Fruit fly (Drosophila melanogaster) whole organism, embryonic: ENCODE measurements around the gene CG8349.

Experiments used
- Adf1 ChIP-seq: fragments of 200-800 bp; sonication (Bioruptor generic); IDR thresholded peaks from 2 replicates; pipeline ENCODE4 v1.3.6; 2022; ENCODE audit warnings: missing biosample characterization, missing genetic modification characterization
- Aef1 ChIP-seq: fragments of 200-800 bp; sonication (Bioruptor generic); IDR thresholded peaks from 3 replicates; pipeline ENCODE4 v1.3.6; 2022; ENCODE audit warnings: missing biosample characterization, missing genetic modification characterization
- Atf3 ChIP-seq: fragments of 200-800 bp; sonication (Bioruptor generic); optimal IDR thresholded peaks from 3 replicates; lab custom pipeline; 2016; ENCODE audit warnings: missing biosample characterization, missing genetic modification characterization
- BtbVII ChIP-seq: fragments of 200-800 bp; sonication (Bioruptor generic); optimal IDR thresholded peaks from 3 replicates; lab custom pipeline; 2017; ENCODE audit warnings: missing biosample characterization, mild to moderate bottlenecking, missing genetic modification characterization
- CG10147 ChIP-seq: fragments of 200-800 bp; sonication (Bioruptor generic); optimal IDR thresholded peaks from 2 replicates; lab custom pipeline; 2019; ENCODE audit warnings: missing biosample characterization, mild to moderate bottlenecking, missing genetic modification characterization, moderate library complexity
- CG10565 ChIP-seq: fragments of 200-800 bp; sonication (Bioruptor generic); optimal IDR thresholded peaks from 3 replicates; lab custom pipeline; 2016; ENCODE audit warnings: missing biosample characterization, mild to moderate bottlenecking, missing genetic modification characterization
- CG11247 ChIP-seq: fragments of 200-800 bp; sonication (Bioruptor generic); IDR thresholded peaks from 2 replicates; pipeline ENCODE4 v1.3.6; 2022; ENCODE audit warnings: missing biosample characterization, missing genetic modification characterization
- CG11456 ChIP-seq: fragments of 200-800 bp; sonication (Bioruptor generic); IDR thresholded peaks from 3 replicates; pipeline ENCODE4 v1.3.6; 2022; ENCODE audit warnings: missing biosample characterization, missing genetic modification characterization
- CG11723 ChIP-seq: fragments of 200-800 bp; sonication (Bioruptor generic); optimal IDR thresholded peaks from 2 replicates; lab custom pipeline; 2017; ENCODE audit warnings: missing biosample characterization, mild to moderate bottlenecking, missing genetic modification characterization
- CG12744 ChIP-seq: fragments of 200-800 bp; sonication (Bioruptor generic); optimal IDR thresholded peaks from 2 replicates; lab custom pipeline; 2016; ENCODE audit warnings: missing biosample characterization, missing genetic modification characterization
- CG12769 ChIP-seq: fragments of 200-800 bp; sonication (Bioruptor generic); optimal IDR thresholded peaks from 2 replicates; lab custom pipeline; 2019; ENCODE audit warnings: missing biosample characterization, mild to moderate bottlenecking, missing genetic modification characterization, moderate library complexity
- CG13287 ChIP-seq: fragments of 200-800 bp; sonication (Bioruptor generic); IDR thresholded peaks from 2 replicates; pipeline ENCODE4 v1.3.6; 2022; ENCODE audit warnings: missing biosample characterization, missing genetic modification characterization; ENCODE audit not compliant: partially characterized antibody
- CG13894 ChIP-seq: fragments of 200-800 bp; sonication (Bioruptor generic); optimal IDR thresholded peaks from 3 replicates; lab custom pipeline; 2018; ENCODE audit warnings: missing biosample characterization, mild to moderate bottlenecking, missing genetic modification characterization, moderate library complexity
- CG30403 ChIP-seq: fragments of 200-800 bp; sonication (Bioruptor generic); optimal IDR thresholded peaks from 3 replicates; lab custom pipeline; 2016; ENCODE audit warnings: missing biosample characterization, missing genetic modification characterization
- CG3065 ChIP-seq: fragments of 200-800 bp; sonication (Bioruptor generic); optimal IDR thresholded peaks from 2 replicates; lab custom pipeline; 2016; ENCODE audit warnings: missing biosample characterization, missing genetic modification characterization
- CG31224 ChIP-seq: fragments of 200-800 bp; sonication (Bioruptor generic); IDR thresholded peaks from 2 replicates; pipeline ENCODE4 v1.3.6; 2022; ENCODE audit warnings: missing biosample characterization, missing genetic modification characterization
- CG4360 ChIP-seq: fragments of 200-800 bp; sonication (Bioruptor generic); IDR thresholded peaks from 2 replicates; pipeline ENCODE4 v1.3.6; 2022; ENCODE audit warnings: missing biosample characterization, missing genetic modification characterization
- CG5180 ChIP-seq: fragments of 200-800 bp; sonication (Bioruptor generic); optimal IDR thresholded peaks from 3 replicates; lab custom pipeline; 2017; ENCODE audit warnings: missing biosample characterization, missing genetic modification characterization, mild to moderate bottlenecking, moderate library complexity, missing genetic modification reagents
- CG7745 ChIP-seq: fragments of 200-800 bp; sonication (Bioruptor generic); optimal IDR thresholded peaks from 2 replicates; lab custom pipeline; 2018; ENCODE audit warnings: missing biosample characterization, mild to moderate bottlenecking, missing genetic modification characterization, moderate library complexity
- CG8359 ChIP-seq: fragments of 200-800 bp; sonication (Bioruptor generic); optimal IDR thresholded peaks from 2 replicates; lab custom pipeline; 2017; ENCODE audit warnings: missing biosample characterization, mild to moderate bottlenecking, missing genetic modification characterization, borderline replicate concordance
- CG8765 ChIP-seq: fragments of 200-800 bp; sonication (Bioruptor generic); IDR thresholded peaks from 2 replicates; pipeline ENCODE4 v1.3.6; 2022; ENCODE audit warnings: missing biosample characterization, missing genetic modification characterization
- CoRest ChIP-seq: fragments of 200-800 bp; sonication (Bioruptor generic); optimal IDR thresholded peaks from 3 replicates; lab custom pipeline; 2018; ENCODE audit warnings: missing biosample characterization, mild to moderate bottlenecking, missing genetic modification characterization, moderate library complexity
- Deaf1 ChIP-seq: fragments of 200-800 bp; optimal IDR thresholded peaks from 3 replicates; lab custom pipeline; 2019; ENCODE audit warnings: missing biosample characterization, mild to moderate bottlenecking, missing genetic modification characterization, moderate library complexity
- Dek ChIP-seq: fragments of 200-800 bp; sonication (Bioruptor generic); optimal IDR thresholded peaks from 3 replicates; lab custom pipeline; 2019; ENCODE audit warnings: missing biosample characterization, mild to moderate bottlenecking, missing genetic modification characterization, moderate library complexity
- Dip2 ChIP-seq: fragments of 200-800 bp; sonication (Bioruptor generic); IDR thresholded peaks from 2 replicates; pipeline ENCODE4 v1.3.6; 2022; ENCODE audit warnings: missing biosample characterization, missing genetic modification characterization
- E2f1 ChIP-seq: fragments of 200-800 bp; sonication (Bioruptor generic); IDR thresholded peaks from 2 replicates; pipeline ENCODE4 v1.3.6; 2022; ENCODE audit warnings: missing biosample characterization, missing genetic modification characterization
- ERR ChIP-seq: fragments of 200-800 bp; sonication (Bioruptor generic); optimal IDR thresholded peaks from 2 replicates; lab custom pipeline; 2016; ENCODE audit warnings: missing biosample characterization, missing genetic modification characterization
- Fer2 ChIP-seq: fragments of 200-800 bp; sonication (Bioruptor generic); optimal IDR thresholded peaks from 2 replicates; lab custom pipeline; 2018; ENCODE audit warnings: missing biosample characterization, mild to moderate bottlenecking, missing genetic modification characterization, moderate library complexity
- Gsc ChIP-seq: fragments of 200-800 bp; sonication (Bioruptor generic); IDR thresholded peaks from 2 replicates; pipeline ENCODE4 v1.3.6; 2022; ENCODE audit warnings: missing biosample characterization, missing genetic modification characterization
- H2.0 ChIP-seq: fragments of 200-800 bp; sonication (Bioruptor generic); IDR thresholded peaks from 2 replicates; pipeline ENCODE4 v1.3.6; 2022; ENCODE audit warnings: missing biosample characterization, missing genetic modification characterization
- HmgD ChIP-seq: fragments of 200-800 bp; sonication (Bioruptor generic); optimal IDR thresholded peaks from 3 replicates; lab custom pipeline; 2016; ENCODE audit warnings: missing biosample characterization, missing genetic modification characterization
- Meics ChIP-seq: fragments of 200-800 bp; sonication (Bioruptor generic); optimal IDR thresholded peaks from 2 replicates; lab custom pipeline; 2017; ENCODE audit warnings: missing biosample characterization, mild to moderate bottlenecking, missing genetic modification characterization
- NFAT ChIP-seq: fragments of 200-800 bp; sonication (Bioruptor generic); IDR thresholded peaks from 2 replicates; pipeline ENCODE4 v1.3.6; 2022; ENCODE audit warnings: missing biosample characterization, missing genetic modification characterization
- Nf-YB ChIP-seq: fragments of 200-800 bp; sonication (Bioruptor generic); optimal IDR thresholded peaks from 3 replicates; lab custom pipeline; 2019; ENCODE audit warnings: missing biosample characterization, mild to moderate bottlenecking, missing genetic modification characterization, moderate library complexity
- Scr ChIP-seq: fragments of 200-800 bp; sonication (Bioruptor generic); IDR thresholded peaks from 2 replicates; pipeline ENCODE4 v1.3.6; 2022; ENCODE audit warnings: missing biosample characterization, missing genetic modification characterization; ENCODE audit not compliant: partially characterized antibody
- Tbp ChIP-seq: fragments of >200 bp; optimal IDR thresholded peaks from 2 replicates; lab custom pipeline; 2018; ENCODE audit warnings: missing biosample characterization, missing genetic modification characterization
- ci ChIP-seq: fragments of 200-800 bp; sonication (Bioruptor generic); IDR thresholded peaks from 3 replicates; pipeline ENCODE4 v1.3.6; 2022; ENCODE audit warnings: missing biosample characterization, missing genetic modification characterization
- crc ChIP-seq: fragments of 200-800 bp; sonication (Bioruptor generic); optimal IDR thresholded peaks from 2 replicates; lab custom pipeline; 2016; ENCODE audit warnings: missing biosample characterization, missing genetic modification characterization
- dan ChIP-seq: fragments of 200-800 bp; sonication (Bioruptor generic); IDR thresholded peaks from 2 replicates; pipeline ENCODE4 v1.3.6; 2022; ENCODE audit warnings: missing biosample characterization, missing genetic modification characterization
- esg ChIP-seq: fragments of 200-800 bp; sonication (Bioruptor generic); conservative IDR thresholded peaks from 2 replicates; pipeline ENCODE4 v1.3.6; 2022; ENCODE audit warnings: missing biosample characterization, missing genetic modification characterization
- gsb ChIP-seq: fragments of 200-800 bp; sonication (Bioruptor generic); IDR thresholded peaks from 2 replicates; pipeline ENCODE4 v1.3.6; 2022; ENCODE audit warnings: missing biosample characterization, missing genetic modification characterization
- ind ChIP-seq: fragments of 200-800 bp; sonication (Bioruptor generic); optimal IDR thresholded peaks from 3 replicates; lab custom pipeline; 2016; ENCODE audit warnings: missing biosample characterization, missing genetic modification characterization
- inv ChIP-seq: fragments of 200-800 bp; sonication (Bioruptor generic); IDR thresholded peaks from 2 replicates; pipeline ENCODE4 v1.3.6; 2022; ENCODE audit warnings: missing biosample characterization, missing genetic modification characterization; ENCODE audit not compliant: partially characterized antibody
- nau ChIP-seq: fragments of 200-800 bp; sonication (Bioruptor generic); optimal IDR thresholded peaks from 3 replicates; lab custom pipeline; 2017; ENCODE audit warnings: missing biosample characterization, mild to moderate bottlenecking, missing genetic modification characterization, missing genetic modification reagents
- nerfin-1 ChIP-seq: fragments of 200-800 bp; sonication (Bioruptor generic); optimal IDR thresholded peaks from 3 replicates; lab custom pipeline; 2019; ENCODE audit warnings: missing biosample characterization, mild to moderate bottlenecking, missing genetic modification characterization, moderate library complexity
- nmo ChIP-seq: fragments of 200-800 bp; sonication (Bioruptor generic); optimal IDR thresholded peaks from 2 replicates; lab custom pipeline; 2018; ENCODE audit warnings: missing biosample characterization, mild to moderate bottlenecking, missing genetic modification characterization, moderate library complexity
- pnt ChIP-seq: fragments of 200-800 bp; sonication (Bioruptor generic); optimal IDR thresholded peaks from 3 replicates; lab custom pipeline; 2016; ENCODE audit warnings: missing biosample characterization, missing genetic modification characterization
- salm ChIP-seq: fragments of 200-800 bp; sonication (Bioruptor generic); optimal IDR thresholded peaks from 2 replicates; lab custom pipeline; 2018; ENCODE audit warnings: missing biosample characterization, mild to moderate bottlenecking, missing genetic modification characterization
- schlank ChIP-seq: fragments of 200-800 bp; sonication (Bioruptor generic); optimal IDR thresholded peaks from 2 replicates; lab custom pipeline; 2018; ENCODE audit warnings: missing biosample characterization, mild to moderate bottlenecking, missing genetic modification characterization
- usp ChIP-seq: fragments of >200 bp; optimal IDR thresholded peaks from 2 replicates; lab custom pipeline; 2017; ENCODE audit warnings: missing biosample characterization, missing genetic modification characterization
- vnd ChIP-seq: fragments of 200-800 bp; sonication (Bioruptor generic); IDR thresholded peaks from 3 replicates; pipeline ENCODE4 v1.3.6; 2022; ENCODE audit warnings: missing biosample characterization, missing genetic modification characterization; ENCODE audit not compliant: partially characterized antibody

CG8349 gene

DNA sequence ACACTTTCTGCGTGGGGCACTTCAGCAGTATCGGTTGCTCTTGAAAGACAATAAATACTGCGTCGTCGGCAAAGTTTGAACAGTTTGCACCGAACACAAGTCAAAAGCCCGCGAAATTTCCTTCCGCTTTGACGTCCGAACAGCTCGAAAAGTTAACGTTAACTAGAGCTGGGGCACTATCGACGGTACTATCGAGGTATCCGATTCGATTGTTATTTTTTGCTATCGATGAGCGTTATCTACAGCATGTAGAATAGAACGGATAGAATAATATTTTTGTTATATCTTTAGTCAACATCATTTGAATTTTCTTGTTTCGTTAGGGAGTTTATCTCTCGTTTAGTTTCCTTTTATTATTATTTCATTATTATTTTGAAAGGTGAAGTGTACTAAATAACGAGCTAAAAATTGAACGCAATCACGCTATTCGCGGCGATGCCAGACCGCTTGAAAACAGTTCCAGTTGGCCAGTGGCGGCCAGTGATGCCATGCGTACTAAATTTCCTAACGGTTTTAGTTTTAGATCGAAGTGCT is 24.1 kb downstream of the CG8349 start, which contains the start of gene Pvr (continued):
- no peak for TF ChIP-seq CG13894 (tag; lab: Kevin White, UChicago)
- no peak for TF ChIP-seq Atf3 (GFP tag; lab: Kevin White, UChicago)
- TF ChIP-seq Scr (GFP tag; lab: Robert Waterston, UW) = peak; percentile 93
- no peak for TF ChIP-seq gsb (GFP tag; lab: Robert Waterston, UW)
- no peak for TF ChIP-seq Tbp (GFP tag; lab: Kevin White, UChicago)
- no peak for TF ChIP-seq nau (GFP tag; lab: Kevin White, UChicago)
- no peak for TF ChIP-seq CG11247 (GFP tag; lab: Robert Waterston, UW)
- no peak for TF ChIP-seq HmgD (GFP tag; lab: Kevin White, UChicago)
- TF ChIP-seq Meics (GFP tag; lab: Kevin White, UChicago) = no peak
- no peak for TF ChIP-seq NFAT
- no peak for TF ChIP-seq pnt (GFP tag; lab: Kevin White, UChicago)
- TF ChIP-seq CG13287 (GFP tag; lab: Robert Waterston, UW) = peak; percentile 96
- TF ChIP-seq CoRest (tag; lab: Kevin White, UChicago) = peak; percentile 29
- TF ChIP-seq Nf-YB (GFP tag; lab: Kevin White, UChicago) = no peak
- TF ChIP-seq vnd (GFP tag; lab: Robert Waterston, UW) = peak; percentile 89
- no peak for TF ChIP-seq CG31224
- TF ChIP-seq CG11456 (GFP tag; lab: Robert Waterston, UW) = no peak
- no peak for TF ChIP-seq usp (GFP tag; lab: Kevin White, UChicago)
- no peak for TF ChIP-seq schlank (tag; lab: Kevin White, UChicago)
- TF ChIP-seq dan (GFP tag; lab: Robert Waterston, UW) = no peak
- TF ChIP-seq CG3065 (GFP tag; lab: Kevin White, UChicago) = no peak
- no peak for TF ChIP-seq Dip2 (GFP tag; lab: Robert Waterston, UW)
- TF ChIP-seq ci = peak; percentile 17; the same call in 1 of the 3 replicates
- TF ChIP-seq CG8765 (GFP tag; lab: Robert Waterston, UW) = no peak
- no peak for TF ChIP-seq Gsc (GFP tag; lab: Robert Waterston, UW)
- TF ChIP-seq nerfin-1 (tag; lab: Kevin White, UChicago) = no peak
- TF ChIP-seq ERR = no peak
- peak; percentile 67 for TF ChIP-seq nmo (GFP tag; lab: Kevin White, UChicago)
- TF ChIP-seq CG12769 (tag; lab: Kevin White, UChicago) = no peak
- TF ChIP-seq salm (tag; lab: Kevin White, UChicago) = no peak
- no peak for TF ChIP-seq CG8359 (GFP tag; lab: Kevin White, UChicago)
- TF ChIP-seq E2f1 = no peak
- TF ChIP-seq inv = peak; percentile 94
- no peak for TF ChIP-seq Deaf1 (tag; lab: Kevin White, UChicago)
- TF ChIP-seq CG30403 (GFP tag; lab: Kevin White, UChicago) = no peak
- no peak for TF ChIP-seq crc (GFP tag; lab: Kevin White, UChicago)
- TF ChIP-seq Dek (tag; lab: Kevin White, UChicago) = no peak
- TF ChIP-seq Aef1 (GFP tag; lab: Robert Waterston, UW) = no peak
- no peak for TF ChIP-seq H2.0
- no peak for TF ChIP-seq Fer2 (tag; lab: Kevin White, UChicago)
- no peak for TF ChIP-seq CG11723 (GFP tag; lab: Kevin White, UChicago)
- TF ChIP-seq ind = no peak
- no peak for TF ChIP-seq CG10565 (GFP tag; lab: Kevin White, UChicago)
- peak; percentile 18 for TF ChIP-seq BtbVII (GFP tag; lab: Kevin White, UChicago)
- TF ChIP-seq CG4360 = no peak
- no peak for TF ChIP-seq CG10147
- TF ChIP-seq CG12744 (GFP tag; lab: Kevin White, UChicago) = no peak
- no peak for TF ChIP-seq esg
- TF ChIP-seq CG7745 (tag; lab: Kevin White, UChicago) = no peak
- TF ChIP-seq Adf1 = peak; percentile 21; the same call in 1 of the 2 replicates
- TF ChIP-seq CG5180 = no peak
